Worm (Caenorhabditis elegans) whole organism, L3 larva: ENCODE data around the gene F46C8.8.

Experiments used
- ama-1 ChIP-seq: fragments of 150-350 bp; optimal IDR thresholded peaks from 2 replicates; lab custom pipeline; 2018
- egl-27 ChIP-seq: sonication (generic microtip); optimal IDR thresholded peaks from 4 replicates; lab custom pipeline; 2017; ENCODE audit warnings: missing biosample characterization, missing genetic modification reagents, missing genetic modification characterization
- elt-3 ChIP-seq, 3 experiments: fragments of 150-350 bp in 1 of 3; sonication (generic microtip) in 2 of 3; optimal IDR thresholded peaks; 2 replicates in 2 of 3; 4 replicates in 1 of 3; lab custom pipeline; 2014 to 2017; ENCODE audit warnings: missing biosample characterization in 3 of 3, missing genetic modification characterization in 3 of 3
- lin-39 ChIP-seq: fragments of 150-350 bp; optimal IDR thresholded peaks from 2 replicates; lab custom pipeline; 2018; ENCODE audit warnings: missing biosample characterization, missing genetic modification reagents, missing genetic modification characterization
- nhr-11 ChIP-seq: fragments of 150-350 bp; optimal IDR thresholded peaks from 2 replicates; lab custom pipeline; 2014; ENCODE audit warnings: missing biosample characterization, missing genetic modification characterization
- nhr-12 ChIP-seq: fragments of 150-350 bp; optimal IDR thresholded peaks from 2 replicates; lab custom pipeline; 2014; ENCODE audit warnings: missing biosample characterization, missing genetic modification characterization
- nhr-25 ChIP-seq: sonication (generic microtip); optimal IDR thresholded peaks from 2 replicates; lab custom pipeline; 2017; ENCODE audit warnings: missing biosample characterization, missing genetic modification characterization
- nhr-43 ChIP-seq: sonication (generic microtip); optimal IDR thresholded peaks from 2 replicates; lab custom pipeline; 2016; ENCODE audit warnings: mild to moderate bottlenecking, missing genetic modification characterization, missing compliant biosample characterization; ENCODE audit not compliant: poor library complexity, severe bottlenecking
- nhr-77 ChIP-seq: fragments of 150-350 bp; optimal IDR thresholded peaks from 2 replicates; lab custom pipeline; 2014; ENCODE audit warnings: missing biosample characterization, missing genetic modification characterization
- pha-4 ChIP-seq: fragments of 150-350 bp; optimal IDR thresholded peaks from 2 replicates; lab custom pipeline; 2014; ENCODE audit warnings: missing biosample characterization, missing genetic modification reagents, missing genetic modification characterization
- skn-1 ChIP-seq: fragments of 150-350 bp; optimal IDR thresholded peaks from 2 replicates; lab custom pipeline; 2014; ENCODE audit warnings: missing biosample characterization, missing genetic modification characterization
- snpc-4 ChIP-seq: fragments of 150-350 bp; optimal IDR thresholded peaks from 2 replicates; lab custom pipeline; 2014; ENCODE audit warnings: missing biosample characterization, missing genetic modification characterization

DNA sequence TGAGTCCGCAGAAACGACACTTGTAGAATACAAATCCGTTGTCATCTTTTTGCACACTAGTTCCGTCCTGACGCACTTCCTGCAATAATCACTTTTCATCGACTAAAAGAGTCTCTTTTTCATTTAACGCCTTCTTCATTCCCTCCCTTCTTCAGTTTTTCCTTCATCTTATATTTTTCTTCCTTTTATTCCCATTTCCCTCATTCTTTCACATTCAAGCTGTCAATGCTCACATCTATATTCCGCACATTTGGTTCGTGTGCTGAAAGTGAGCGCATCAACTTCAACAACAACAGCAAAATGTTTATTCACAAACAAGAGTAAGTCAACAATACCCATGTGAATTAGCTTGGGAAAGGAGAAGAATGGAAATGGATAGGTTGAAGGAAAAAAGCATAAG, 17.8 kb upstream of the F46C8.8 start, which contains the start of gene pcyt-1:
- TF ChIP-seq lin-39 (tag; lab: Kevin White, UChicago) (no peak), nhr-12 (tag; lab: Kevin White, UChicago) (no peak), ama-1 (lab: Kevin White, UChicago) (no peak), elt-3 (tag; optimal IDR thresholded peaks at IDR 0.05; lab: Kevin White, UChicago) (no peak), nhr-11 (tag; lab: Kevin White, UChicago) (no peak), snpc-4 (tag; lab: Kevin White, UChicago) (no peak), nhr-43 (no peak), skn-1 (tag; lab: Kevin White, UChicago) (no peak), egl-27 (tag; lab: Kevin White, UChicago) (no peak), nhr-77 (tag; lab: Kevin White, UChicago) (no peak), pha-4 (tag; lab: Kevin White, UChicago) (no peak), nhr-25 (no peak)
